Worm (Caenorhabditis elegans): ENCODE measurements around the gene nhr-79.

nhr-79 gene

ce11 chrV:19250983-19251382 lies 39.3 kb upstream of the nhr-79 start, which contains the start of gene str-81:
str-81 (minus strand) TSS chrV:19251083.
- no peak for TF ChIP-seq hlh-30 (tag; optimal IDR thresholded peaks at IDR 0.05; ENCODE audit: insufficient read depth)
- TF ChIP-seq mxl-2 (GFP tag; conservative IDR thresholded peaks at IDR 0.05) = no peak
- no peak for TF ChIP-seq unc-39 (tag; optimal IDR thresholded peaks at IDR 0.05)
- no peak for TF ChIP-seq nhr-111 (GFP tag; optimal IDR thresholded peaks at IDR 0.05)
- no peak for TF ChIP-seq madf-5 (GFP tag; IDR thresholded peaks at IDR 0.05)
- TF ChIP-seq nhr-11 (tag; optimal IDR thresholded peaks at IDR 0.05) = no peak
- TF ChIP-seq snpc-1.2 (GFP tag; IDR thresholded peaks at IDR 0.05) = no peak
- TF ChIP-seq ztf-7 (tag; optimal IDR thresholded peaks at IDR 0.05) = no peak
- no peak for TF ChIP-seq php-3 (GFP tag; IDR thresholded peaks at IDR 0.05)
- TF ChIP-seq F10B5.3 (tag; optimal IDR thresholded peaks at IDR 0.05) = no peak
- no peak for TF ChIP-seq nhr-237 (tag; optimal IDR thresholded peaks at IDR 0.05)
- no peak for TF ChIP-seq dmd-8 (GFP tag; IDR thresholded peaks at IDR 0.05)
- TF ChIP-seq nhr-28 (tag; optimal IDR thresholded peaks at IDR 0.05) = no peak
- TF ChIP-seq aly-2 (tag; optimal IDR thresholded peaks at IDR 0.05) = no peak
- TF ChIP-seq fos-1 (tag; optimal IDR thresholded peaks at IDR 0.05) = no peak

- TF ChIP-seq skn-1 (tag; optimal IDR thresholded peaks at IDR 0.05) (no peak), nhr-28 (tag; optimal IDR thresholded peaks at IDR 0.05) (no peak), D1046.2 (GFP tag; IDR thresholded peaks at IDR 0.05) (no peak), set-16 (GFP tag; IDR thresholded peaks at IDR 0.05) (no peak), snpc-1.2 (GFP tag; IDR thresholded peaks at IDR 0.05) (no peak), zip-11 (GFP tag; IDR thresholded peaks at IDR 0.05) (no peak), dmd-8 (GFP tag; IDR thresholded peaks at IDR 0.05) (no peak), nhr-237 (tag; optimal IDR thresholded peaks at IDR 0.05) (no peak), dve-1 (tag; optimal IDR thresholded peaks at IDR 0.05; ENCODE audit: insufficient read depth) (no peak), hlh-30 (tag; optimal IDR thresholded peaks at IDR 0.05; ENCODE audit: insufficient read depth) (no peak), spr-3 (GFP tag; optimal IDR thresholded peaks at IDR 0.05) (no peak), unc-62 (GFP tag; optimal IDR thresholded peaks at IDR 0.05 in 1 of 2) (no peak), unc-62 (tag; optimal IDR thresholded peaks at IDR 0.05) (no peak), ZK337.2 (GFP tag; IDR thresholded peaks at IDR 0.05) (no peak), unc-39 (tag; optimal IDR thresholded peaks at IDR 0.05) (no peak), T20F7.1 (GFP tag; optimal IDR thresholded peaks at IDR 0.05) (no peak), mdl-1 (tag; optimal IDR thresholded peaks at IDR 0.05) (no peak), lir-3 (tag; optimal IDR thresholded peaks at IDR 0.05) (no peak)
These were observed 28.4 kb upstream of the nhr-79 start, which contains the start of the genes fbxb-115 and fbxb-1 for ce11 chrV:19240129-19240528. fbxb-115 (minus strand) TSS chrV:19240229. fbxb-1 (plus strand) TSS chrV:19240354.

ce11 chrV:19237204-19237603 lies 25.5 kb upstream of the nhr-79 start, which contains the start of gene fbxb-2:
fbxb-2 (minus strand) TSS chrV:19237304.
- TF ChIP-seq dmd-6 (GFP tag; IDR thresholded peaks at IDR 0.05) = no peak
- TF ChIP-seq duxl-1 (tag; optimal IDR thresholded peaks at IDR 0.05; ENCODE audit: poor library complexity) = no peak
- TF ChIP-seq daf-19 (GFP tag; conservative IDR thresholded peaks at IDR 0.05) = no peak
- no peak for TF ChIP-seq F10B5.3 (tag; optimal IDR thresholded peaks at IDR 0.05)
- no peak for TF ChIP-seq lim-7 (GFP tag; IDR thresholded peaks at IDR 0.05)
- TF ChIP-seq nhr-11 (tag; optimal IDR thresholded peaks at IDR 0.05) = no peak
- TF ChIP-seq ceh-44 (GFP tag; IDR thresholded peaks at IDR 0.05) = no peak
- TF ChIP-seq cey-2 (tag; optimal IDR thresholded peaks at IDR 0.05; ENCODE audit: borderline replicate concordance, insufficient read depth) = no peak

ce11 chrV:19233469-19233868 lies 21.8 kb upstream of the nhr-79 start, which contains the start of gene fbxb-116:
fbxb-116 (plus strand) TSS chrV:19233769.
- TF ChIP-seq zfp-3 (GFP tag; conservative IDR thresholded peaks at IDR 0.05) (no peak), dmd-9 (GFP tag; IDR thresholded peaks at IDR 0.05) (no peak), ces-1 (GFP tag; optimal IDR thresholded peaks at IDR 0.05) (no peak), ceh-20 (GFP tag; IDR thresholded peaks at IDR 0.05) (no peak)

Measured in whole organism, L4 larva.